Worm (Caenorhabditis elegans) whole organism, mixed stage, embryonic: ENCODE results near the gene Y32H12A.6.

ENCODE experiments used
- blmp-1 ChIP-seq: fragments of 150-350 bp; optimal IDR thresholded peaks from 2 replicates; lab custom pipeline; 2014; ENCODE audit warnings: missing biosample characterization, missing genetic modification characterization
- elt-1 ChIP-seq: sonication (generic microtip); optimal IDR thresholded peaks from 2 replicates; lab custom pipeline; 2017; ENCODE audit warnings: missing genetic modification characterization, mild to moderate bottlenecking, missing compliant biosample characterization, antibody characterized with exemption, moderate library complexity, borderline replicate concordance; ENCODE audit not compliant: insufficient read depth
- lin-13 ChIP-seq: fragments of 150-350 bp; optimal IDR thresholded peaks from 2 replicates; lab custom pipeline; 2014; ENCODE audit warnings: missing biosample characterization, missing genetic modification characterization
- lsy-2 ChIP-seq: fragments of 150-350 bp; optimal IDR thresholded peaks from 2 replicates; lab custom pipeline; 2014; ENCODE audit warnings: missing biosample characterization, missing genetic modification characterization
- nhr-12 ChIP-seq: fragments of 150-350 bp; optimal IDR thresholded peaks from 2 replicates; lab custom pipeline; 2014; ENCODE audit warnings: missing biosample characterization, missing genetic modification characterization
- nhr-28 ChIP-seq: fragments of 150-350 bp; optimal IDR thresholded peaks from 2 replicates; lab custom pipeline; 2014; ENCODE audit warnings: missing biosample characterization, missing genetic modification characterization
- nhr-76 ChIP-seq: sonication (generic microtip); optimal IDR thresholded peaks from 2 replicates; lab custom pipeline; 2017; ENCODE audit warnings: missing biosample characterization, missing genetic modification characterization
- snpc-4 ChIP-seq: fragments of 150-350 bp; optimal IDR thresholded peaks from 2 replicates; lab custom pipeline; 2014; ENCODE audit warnings: missing biosample characterization, missing genetic modification characterization
- ztf-11 ChIP-seq: fragments of 150-350 bp; optimal IDR thresholded peaks from 2 replicates; lab custom pipeline; 2014; ENCODE audit warnings: missing biosample characterization, missing genetic modification characterization

DNA sequence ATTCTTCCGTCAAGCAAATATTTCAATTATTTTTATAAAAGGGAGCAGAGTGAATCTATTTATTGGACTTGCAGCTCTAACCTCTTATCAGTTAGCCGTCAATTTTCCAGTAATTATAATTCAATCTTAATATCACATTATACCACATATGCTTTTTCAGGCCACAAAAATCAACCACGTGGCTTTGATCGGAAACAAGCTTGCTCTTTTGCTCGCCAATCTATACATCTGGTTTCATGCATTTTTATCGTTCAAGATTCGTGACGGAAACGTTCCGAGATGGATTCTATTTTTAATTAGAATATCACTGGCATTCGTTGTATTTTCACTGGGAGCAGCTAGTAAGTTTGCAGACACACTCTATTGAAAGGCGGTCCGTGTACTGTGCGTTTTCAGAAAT, 25.1 kb upstream of the Y32H12A.6 start:
- no peak for TF ChIP-seq nhr-28
- no peak for TF ChIP-seq nhr-12
- no peak for TF ChIP-seq ztf-11 (tag; lab: Kevin White, UChicago)
- TF ChIP-seq lin-13 (tag; lab: Kevin White, UChicago) = no peak
- no peak for TF ChIP-seq lsy-2
- no peak for TF ChIP-seq blmp-1 (tag; lab: Kevin White, UChicago)
- no peak for TF ChIP-seq elt-1 (tag; lab: Kevin White, UChicago)
- TF ChIP-seq snpc-4 = no peak
- TF ChIP-seq nhr-76 (tag; lab: Kevin White, UChicago) = no peak
